Worm (Caenorhabditis elegans) whole organism, L1 larva: Measurements from ENCODE around the gene F40F9.3.

Experiments
- C16A3.4 ChIP-seq: fragments of 150-350 bp; optimal IDR thresholded peaks from 2 replicates; lab custom pipeline; 2014; ENCODE audit warnings: missing biosample characterization, missing genetic modification characterization
- F16B12.6 ChIP-seq: fragments of 150-350 bp; optimal IDR thresholded peaks from 2 replicates; lab custom pipeline; 2014; ENCODE audit warnings: missing biosample characterization, missing genetic modification characterization
- blmp-1 ChIP-seq: fragments of 150-350 bp; optimal IDR thresholded peaks from 2 replicates; lab custom pipeline; 2014; ENCODE audit warnings: missing biosample characterization, missing genetic modification characterization
- ceh-88 ChIP-seq: fragments of 200-800 bp; sonication (Bioruptor generic); IDR thresholded peaks from 2 replicates; pipeline ENCODE4 v1.3.6; 2022; ENCODE audit warnings: missing genetic modification characterization, missing compliant biosample characterization
- ces-1 ChIP-seq: fragments of 150-350 bp; optimal IDR thresholded peaks from 2 replicates; lab custom pipeline; 2014; ENCODE audit warnings: missing biosample characterization, missing genetic modification reagents, missing genetic modification characterization
- dpl-1 ChIP-seq, 3 experiments: fragments of 150-350 bp in 2 of 3; sonication (generic microtip) in 1 of 3; optimal IDR thresholded peaks; 2 replicates each; lab custom pipeline; 2014 to 2017; ENCODE audit warnings: missing biosample characterization in 3 of 3, missing genetic modification characterization in 3 of 3, missing genetic modification reagents in 3 of 3
- efl-1 ChIP-seq, 4 experiments: fragments of 150-350 bp; optimal IDR thresholded peaks in 3 of 4; peaks in 1 of 4; 1 replicate in 1 of 4; 2 replicates in 3 of 4; lab custom pipeline; 2014; ENCODE audit warnings: missing biosample characterization in 2 of 4, missing genetic modification characterization in 2 of 4, missing genetic modification reagents in 2 of 4
- egl-13 ChIP-seq: sonication (generic microtip); optimal IDR thresholded peaks from 2 replicates; lab custom pipeline; 2016; ENCODE audit warnings: missing genotype, missing genetic modification reagents, missing genetic modification characterization, missing compliant biosample characterization
- fkh-8 ChIP-seq: sonication (generic microtip); optimal IDR thresholded peaks from 2 replicates; lab custom pipeline; 2016; ENCODE audit warnings: mild to moderate bottlenecking, missing genetic modification characterization, missing compliant biosample characterization
- fos-1 ChIP-seq: fragments of 150-350 bp; optimal IDR thresholded peaks from 2 replicates; lab custom pipeline; 2014; ENCODE audit warnings: missing biosample characterization, missing genetic modification characterization
- grh-1 ChIP-seq: fragments of 200-800 bp; sonication (Bioruptor generic); IDR thresholded peaks from 2 replicates; pipeline ENCODE4 v1.3.6; 2022; ENCODE audit warnings: missing genetic modification reagents, missing genetic modification characterization, missing compliant biosample characterization
- hlh-4 ChIP-seq: sonication (generic microtip); optimal IDR thresholded peaks from 2 replicates; lab custom pipeline; 2016; ENCODE audit warnings: mild to moderate bottlenecking, missing genetic modification characterization, missing compliant biosample characterization
- hpl-2 ChIP-seq: fragments of 150-350 bp; optimal IDR thresholded peaks from 2 replicates; lab custom pipeline; 2014; ENCODE audit warnings: missing biosample characterization, missing genetic modification reagents, missing genetic modification characterization
- irx-1 ChIP-seq: sonication (generic microtip); optimal IDR thresholded peaks from 2 replicates; lab custom pipeline; 2016; ENCODE audit warnings: missing genetic modification characterization, missing compliant biosample characterization
- isw-1 ChIP-seq: fragments of 200-800 bp; sonication (Bioruptor generic); IDR thresholded peaks from 2 replicates; pipeline ENCODE4 v1.3.6; 2022; ENCODE audit warnings: missing genetic modification characterization, missing compliant biosample characterization
- jun-1 ChIP-seq: fragments of 150-350 bp; optimal IDR thresholded peaks from 2 replicates; lab custom pipeline; 2014; ENCODE audit warnings: missing biosample characterization, missing genetic modification reagents, missing genetic modification characterization
- mab-9 ChIP-seq: fragments of 200-800 bp; sonication (Bioruptor generic); IDR thresholded peaks from 2 replicates; pipeline ENCODE4 v1.3.6; 2022; ENCODE audit warnings: missing genetic modification reagents, missing genetic modification characterization, missing compliant biosample characterization
- mdl-1 ChIP-seq, 2 experiments: fragments of 150-350 bp; optimal IDR thresholded peaks; 2 replicates each; lab custom pipeline; 2014 to 2017; ENCODE audit warnings: missing biosample characterization in 2 of 2, missing genetic modification characterization in 2 of 2, inconsistent platforms in 1 of 2
- mef-2 ChIP-seq: fragments of 150-350 bp; optimal IDR thresholded peaks from 2 replicates; lab custom pipeline; 2014; ENCODE audit warnings: missing biosample characterization, missing genetic modification characterization
- nhr-12 ChIP-seq: sonication (generic microtip); optimal IDR thresholded peaks from 2 replicates; lab custom pipeline; 2017; ENCODE audit warnings: missing biosample characterization, missing genetic modification characterization
- nhr-19 ChIP-seq: fragments of 200-800 bp; sonication (Bioruptor generic); conservative IDR thresholded peaks from 2 replicates; pipeline ENCODE4 v1.3.6; 2022; ENCODE audit warnings: missing genetic modification characterization, missing compliant biosample characterization
- nhr-71 ChIP-seq: sonication (generic microtip); optimal IDR thresholded peaks from 2 replicates; lab custom pipeline; 2016; ENCODE audit warnings: mild to moderate bottlenecking, missing genetic modification characterization, moderate library complexity, missing compliant biosample characterization
- nhr-77 ChIP-seq: fragments of 150-350 bp; optimal IDR thresholded peaks from 2 replicates; lab custom pipeline; 2014; ENCODE audit warnings: missing biosample characterization, missing genetic modification characterization
- nhr-84 ChIP-seq: sonication (generic microtip); optimal IDR thresholded peaks from 2 replicates; lab custom pipeline; 2017; ENCODE audit warnings: missing biosample characterization, missing genetic modification characterization
- skn-1 ChIP-seq: fragments of 150-350 bp; optimal IDR thresholded peaks from 2 replicates; lab custom pipeline; 2014; ENCODE audit warnings: missing biosample characterization, missing genetic modification characterization
- snpc-4 ChIP-seq: fragments of 150-350 bp; optimal IDR thresholded peaks from 2 replicates; lab custom pipeline; 2014; ENCODE audit warnings: missing biosample characterization, missing genetic modification characterization
- sox-4 ChIP-seq: sonication (generic microtip); optimal IDR thresholded peaks from 2 replicates; lab custom pipeline; 2016; ENCODE audit warnings: missing genetic modification characterization, missing compliant biosample characterization
- sup-37 ChIP-seq: fragments of 200-800 bp; sonication (Bioruptor generic); optimal IDR thresholded peaks from 2 replicates; lab custom pipeline; 2018; ENCODE audit warnings: mild to moderate bottlenecking, missing genetic modification characterization, missing compliant biosample characterization
- swsn-7 ChIP-seq: sonication (generic microtip); optimal IDR thresholded peaks from 2 replicates; lab custom pipeline; 2016; ENCODE audit warnings: missing genetic modification characterization, missing compliant biosample characterization
- tbx-2 ChIP-seq: sonication (generic microtip); optimal IDR thresholded peaks from 2 replicates; lab custom pipeline; 2016; ENCODE audit warnings: missing genetic modification characterization, missing compliant biosample characterization
- unc-30 ChIP-seq: sonication (generic microtip); optimal IDR thresholded peaks from 2 replicates; lab custom pipeline; 2017; ENCODE audit warnings: missing biosample characterization, missing genetic modification characterization
- unc-62 ChIP-seq: fragments of 150-350 bp; optimal IDR thresholded peaks from 2 replicates; lab custom pipeline; 2014; ENCODE audit warnings: missing biosample characterization, missing genetic modification reagents, missing genetic modification characterization
- xbp-1 ChIP-seq: sonication (generic microtip); optimal IDR thresholded peaks from 2 replicates; lab custom pipeline; 2016; ENCODE audit warnings: missing genetic modification characterization, missing compliant biosample characterization
- zag-1 ChIP-seq: fragments of 150-350 bp; optimal IDR thresholded peaks from 2 replicates; lab custom pipeline; 2014; ENCODE audit warnings: missing biosample characterization, missing genetic modification characterization
- zip-4 ChIP-seq: fragments of 200-800 bp; sonication (Bioruptor generic); optimal IDR thresholded peaks from 2 replicates; lab custom pipeline; 2018; ENCODE audit warnings: mild to moderate bottlenecking, missing genetic modification characterization, moderate library complexity, missing compliant biosample characterization
- ztf-4 ChIP-seq: fragments of 150-350 bp; optimal IDR thresholded peaks from 2 replicates; lab custom pipeline; 2014; ENCODE audit warnings: missing biosample characterization, missing genetic modification characterization

F40F9.3 gene

DNA sequence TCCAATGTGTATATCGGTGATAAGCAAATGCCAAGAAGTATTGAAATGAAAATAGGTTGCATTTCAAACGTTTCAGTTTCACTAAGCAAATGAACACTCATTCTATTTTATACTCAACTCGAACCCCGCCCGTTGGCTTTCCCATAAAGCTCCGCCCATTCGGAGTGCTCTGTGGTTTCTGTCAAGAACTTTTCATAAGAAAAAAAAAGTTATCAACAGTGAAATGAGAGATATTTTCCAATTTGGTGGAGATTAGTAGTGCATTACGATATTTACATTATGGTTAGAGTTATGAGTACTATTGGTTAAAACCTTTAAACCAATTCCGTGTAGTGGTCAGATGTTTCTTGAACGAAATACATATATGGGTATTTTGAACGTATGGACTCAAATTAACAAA lies 35.3 kb downstream of the F40F9.3 start, which contains the start of gene F58E6.4:
Gene F58E6.4 (minus strand): TSS at position 101 of the 400 bp plus-strand sequence.
- no peak for TF ChIP-seq irx-1
- TF ChIP-seq mef-2 (tag; lab: Kevin White, UChicago): no peak
- no peak for TF ChIP-seq egl-13 (tag; lab: Kevin White, UChicago)
- no peak for TF ChIP-seq mab-9 (GFP tag; lab: Robert Waterston, UW)
- no peak for TF ChIP-seq nhr-19 (GFP tag; lab: Robert Waterston, UW)
- no peak for TF ChIP-seq nhr-77 (tag; lab: Kevin White, UChicago)
- no peak for TF ChIP-seq swsn-7 (tag; lab: Kevin White, UChicago)
- no peak for TF ChIP-seq fkh-8 (tag; lab: Kevin White, UChicago)
- TF ChIP-seq blmp-1: no peak
- TF ChIP-seq sox-4 (tag; lab: Kevin White, UChicago): no peak
- no peak for TF ChIP-seq unc-62 (GFP tag; lab: Kevin White, UChicago)
- TF ChIP-seq C16A3.4 (tag; lab: Kevin White, UChicago): no peak
- no peak for TF ChIP-seq snpc-4 (tag; lab: Kevin White, UChicago)
- no peak for TF ChIP-seq skn-1
- no peak for TF ChIP-seq zip-4 (GFP tag; lab: Kevin White, UChicago)
- no peak for TF ChIP-seq sup-37 (GFP tag; lab: Kevin White, UChicago)

DNA sequence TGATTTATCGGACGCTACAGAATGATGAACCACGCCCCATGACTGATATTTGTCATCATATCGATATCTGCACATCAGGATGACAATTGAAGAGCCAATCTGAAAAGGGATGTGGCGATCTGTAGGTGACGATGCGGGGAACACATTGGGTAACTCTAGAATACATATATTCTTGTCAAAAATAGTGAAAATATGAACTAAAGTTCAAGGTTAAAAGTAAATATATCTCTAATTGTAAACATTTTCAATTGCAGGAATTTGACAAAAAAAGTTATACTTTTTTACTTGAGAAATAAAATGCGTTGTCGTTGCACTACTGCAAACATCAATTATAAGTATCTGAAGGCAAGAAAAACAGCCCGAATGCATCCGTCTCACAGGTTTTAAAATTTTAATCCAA lies 37.9 kb downstream of the F40F9.3 start, which contains the start of gene F58E6.6:
Gene F58E6.6 (minus strand): TSS at position 101 of the 400 bp plus-strand sequence.
- TF ChIP-seq isw-1 (GFP tag; lab: Robert Waterston, UW) (no peak), xbp-1 (no peak), ceh-88 (GFP tag; lab: Robert Waterston, UW) (no peak), sox-4 (tag; lab: Kevin White, UChicago) (no peak), sup-37 (GFP tag; lab: Kevin White, UChicago) (no peak)

- no peak for TF ChIP-seq efl-1 (optimal IDR thresholded peaks at IDR 0.05; lab: Kevin White, UChicago)
- peak in 1 of 2 experiments; percentile 84 for TF ChIP-seq efl-1 (GFP tag; optimal IDR thresholded peaks at IDR 0.05 in 1 of 2; lab: Kevin White, UChicago)
- TF ChIP-seq sox-4 (tag; lab: Kevin White, UChicago): no peak
- TF ChIP-seq, all 84 proteins: peak for 1
Observed at ce11 chrV:9753554-9753953, 38.5 kb downstream of the F40F9.3 start.

DNA sequence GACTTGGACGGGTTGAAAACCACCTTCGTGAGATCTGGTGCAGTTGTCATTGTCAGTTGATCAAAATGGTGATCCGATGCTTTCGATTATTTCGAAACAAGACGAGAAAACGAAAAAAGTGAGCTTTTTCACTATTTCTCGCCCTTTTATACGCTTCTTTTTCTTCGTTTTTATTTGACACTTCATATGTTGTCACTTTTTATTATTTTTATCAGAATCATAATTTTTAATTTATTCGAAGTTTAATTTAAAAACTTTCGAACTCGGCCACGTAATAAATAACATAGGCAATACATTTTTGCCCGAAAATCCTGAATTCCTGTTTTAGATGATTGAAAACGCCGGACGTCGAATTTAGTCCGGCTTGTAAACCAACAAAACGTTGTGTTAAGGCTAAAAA lies 39.5 kb downstream of the F40F9.3 start, which contains the start of gene F58E6.5:
Gene F58E6.5 (minus strand): TSS at position 101 of the 400 bp plus-strand sequence.
- TF ChIP-seq mdl-1 (tag; optimal IDR thresholded peaks at IDR 0.05; lab: Kevin White, UChicago) (no peak), nhr-84 (tag; lab: Kevin White, UChicago) (no peak), hlh-4 (tag; lab: Kevin White, UChicago) (no peak), fos-1 (tag; lab: Kevin White, UChicago) (no peak), F16B12.6 (no peak), nhr-12 (tag; lab: Kevin White, UChicago) (no peak), fkh-8 (tag; lab: Kevin White, UChicago) (no peak), dpl-1 (GFP tag; optimal IDR thresholded peaks at IDR 0.05; lab: Kevin White, UChicago) (no peak), efl-1 (optimal IDR thresholded peaks at IDR 0.05; lab: Kevin White, UChicago) (no peak), efl-1 (GFP tag; optimal IDR thresholded peaks at IDR 0.05 in 1 of 2; lab: Kevin White, UChicago) (no peak), zag-1 (tag; lab: Kevin White, UChicago) (no peak), sup-37 (GFP tag; lab: Kevin White, UChicago) (no peak), unc-30 (no peak), grh-1 (GFP tag; lab: Robert Waterston, UW) (no peak), ztf-4 (tag; lab: Kevin White, UChicago) (no peak), blmp-1 (no peak), jun-1 (tag; lab: Kevin White, UChicago) (no peak), tbx-2 (tag; lab: Kevin White, UChicago) (no peak), nhr-71 (no peak), hpl-2 (GFP tag; lab: Kevin White, UChicago) (no peak), ces-1 (no peak)
